Worm (Caenorhabditis elegans) whole organism, midembryonic: ENCODE measurements around the gene srd-55.

Experiments
- T22C8.4 ChIP-seq: fragments of 200-800 bp; sonication (Bioruptor generic); IDR thresholded peaks from 2 replicates; pipeline ENCODE4 v1.3.6; 2022; ENCODE audit warnings: missing genetic modification characterization, missing compliant biosample characterization
- cog-1 ChIP-seq: sonication (generic microtip); optimal IDR thresholded peaks from 2 replicates; lab custom pipeline; 2016; ENCODE audit warnings: missing genetic modification characterization, missing compliant biosample characterization
- flt-1 ChIP-seq: fragments of 200-800 bp; sonication (Bioruptor generic); IDR thresholded peaks from 2 replicates; pipeline ENCODE4 v1.3.6; 2022; ENCODE audit warnings: missing genetic modification characterization, missing compliant biosample characterization
- klf-2 ChIP-seq: fragments of 200-800 bp; sonication (Bioruptor generic); conservative IDR thresholded peaks from 2 replicates; pipeline ENCODE4 v1.3.6; 2022; ENCODE audit warnings: missing genetic modification reagents, missing genetic modification characterization, missing compliant biosample characterization
- med-1 ChIP-seq: sonication (generic microtip); optimal IDR thresholded peaks from 2 replicates; lab custom pipeline; 2017; ENCODE audit warnings: missing genetic modification characterization, mild to moderate bottlenecking, missing compliant biosample characterization, antibody characterized with exemption, missing genetic modification reagents; ENCODE audit not compliant: insufficient read depth
- ref-1 ChIP-seq: fragments of 200-800 bp; sonication (Bioruptor generic); conservative IDR thresholded peaks from 2 replicates; pipeline ENCODE4 v1.3.6; 2022; ENCODE audit warnings: missing genetic modification reagents, missing genetic modification characterization, missing compliant biosample characterization
- ztf-23 ChIP-seq: fragments of 200-800 bp; sonication (Bioruptor generic); IDR thresholded peaks from 2 replicates; pipeline ENCODE4 v1.3.6; 2022; ENCODE audit warnings: missing genetic modification reagents, missing genetic modification characterization, missing compliant biosample characterization
- ztf-29 ChIP-seq: fragments of 200-800 bp; sonication (Bioruptor generic); IDR thresholded peaks from 2 replicates; pipeline ENCODE4 v1.3.6; 2022; ENCODE audit warnings: missing genetic modification reagents, missing genetic modification characterization, missing compliant biosample characterization

- TF ChIP-seq ref-1 (GFP tag; lab: Robert Waterston, UW) (no peak), ztf-23 (no peak), klf-2 (no peak), med-1 (GFP tag; lab: Kevin White, UChicago) (no peak), flt-1 (GFP tag; lab: Robert Waterston, UW) (no peak), cog-1 (tag; lab: Kevin White, UChicago) (no peak), T22C8.4 (GFP tag; lab: Robert Waterston, UW) (no peak), ztf-29 (GFP tag; lab: Robert Waterston, UW) (no peak)
Measured at ce11 chrII:7404001-7404400, 4.3 kb upstream of the srd-55 start.
